Fruit fly (Drosophila melanogaster): Measurements from ENCODE around the gene CG9555.

Gene CG9555

dm6 chr2L:8943110-8943509 is 48.4 kb upstream of the CG9555 start, which contains the start of gene CG9515 (continued):
- TF ChIP-seq her (GFP tag; optimal IDR thresholded peaks at IDR 0.05) (no peak), sna (GFP tag; IDR thresholded peaks at IDR 0.05; ENCODE audit: partially characterized antibody) (peak; percentile 82), CG8924 (tag; optimal IDR thresholded peaks at IDR 0.05) (no peak), vfl (GFP tag; optimal IDR thresholded peaks at IDR 0.05) (no peak), stwl (tag; optimal IDR thresholded peaks at IDR 0.05) (peak; percentile 99), CG7271 (tag; optimal IDR thresholded peaks at IDR 0.05) (no peak), CG16779 (GFP tag; IDR thresholded peaks at IDR 0.05) (no peak), Elba2 (GFP tag; optimal IDR thresholded peaks at IDR 0.05) (peak; percentile 83), Xrp1 (GFP tag; IDR thresholded peaks at IDR 0.05) (no peak), Trl (optimal IDR thresholded peaks at IDR 0.05) (no peak), Trl (GFP tag; optimal IDR thresholded peaks at IDR 0.05) (no peak), tll (GFP tag; optimal IDR thresholded peaks at IDR 0.05) (no peak), Ets65A (GFP tag) (peak; percentile 83), CG1233 (GFP tag; optimal IDR thresholded peaks at IDR 0.05) (no peak), amos (GFP tag; IDR thresholded peaks at IDR 0.05; ENCODE audit: partially characterized antibody) (peak; percentile 65; the same call in 1 of the 2 replicates), Hand (GFP tag; optimal IDR thresholded peaks at IDR 0.05) (no peak), CG7745 (tag; optimal IDR thresholded peaks at IDR 0.05) (no peak), mirr (GFP tag; optimal IDR thresholded peaks at IDR 0.05) (peak; percentile 56), CG14860 (GFP tag; IDR thresholded peaks at IDR 0.05; ENCODE audit: partially characterized antibody) (peak; percentile 93), btn (GFP tag; optimal IDR thresholded peaks at IDR 0.05) (no peak), inv (GFP tag; IDR thresholded peaks at IDR 0.05; ENCODE audit: partially characterized antibody) (peak; percentile 70), zen2 (GFP tag; IDR thresholded peaks at IDR 0.05; ENCODE audit: partially characterized antibody) (peak; percentile 96), CG6813 (GFP tag; optimal IDR thresholded peaks at IDR 0.05) (no peak), CG4282 (GFP tag; optimal IDR thresholded peaks at IDR 0.05) (no peak), bbx (GFP tag; IDR thresholded peaks at IDR 0.05; ENCODE audit: partially characterized antibody) (peak; percentile 88), usp (GFP tag; optimal IDR thresholded peaks at IDR 0.05) (no peak), CG2875 (GFP tag; optimal IDR thresholded peaks at IDR 0.05) (no peak), pros (GFP tag; optimal IDR thresholded peaks at IDR 0.05) (no peak), esg (GFP tag; conservative IDR thresholded peaks at IDR 0.05) (no peak), CG12155 (GFP tag; optimal IDR thresholded peaks at IDR 0.05) (no peak), fu2 (GFP tag; optimal IDR thresholded peaks at IDR 0.05) (no peak), Dp (GFP tag; optimal IDR thresholded peaks at IDR 0.05) (peak; percentile 88), danr (GFP tag; IDR thresholded peaks at IDR 0.05) (no peak), otp (GFP tag; IDR thresholded peaks at IDR 0.05) (no peak), gcm2 (GFP tag; optimal IDR thresholded peaks at IDR 0.05) (no peak), Bgb (GFP tag; IDR thresholded peaks at IDR 0.05; ENCODE audit: partially characterized antibody) (peak; percentile 95), zfh2 (GFP tag; optimal IDR thresholded peaks at IDR 0.05) (no peak), chinmo (GFP tag; IDR thresholded peaks at IDR 0.05; ENCODE audit: partially characterized antibody) (peak; percentile 97), CG6689 (GFP tag; IDR thresholded peaks at IDR 0.05) (no peak), HLH4C (GFP tag; IDR thresholded peaks at IDR 0.05; ENCODE audit: partially characterized antibody) (peak; percentile 98), yki (optimal IDR thresholded peaks at IDR 0.05) (no peak), CG18011 (GFP tag; optimal IDR thresholded peaks at IDR 0.05) (no peak), CG4404 (GFP tag; IDR thresholded peaks at IDR 0.05) (no peak), CG13624 (GFP tag; optimal IDR thresholded peaks at IDR 0.05) (peak; percentile 27), chn (GFP tag; optimal IDR thresholded peaks at IDR 0.05) (no peak), pan (optimal IDR thresholded peaks at IDR 0.05) (no peak), pan (GFP tag; optimal IDR thresholded peaks at IDR 0.05 in 1 of 2, IDR thresholded peaks at IDR 0.05 in 1 of 2) (no peak), CG12219 (GFP tag; optimal IDR thresholded peaks at IDR 0.05) (no peak), CG33213 (GFP tag; optimal IDR thresholded peaks at IDR 0.05) (peak; percentile 16), CG33557 (GFP tag; optimal IDR thresholded peaks at IDR 0.05) (no peak), NK7.1 (GFP tag; optimal IDR thresholded peaks at IDR 0.05) (no peak)

All from whole organism, embryonic.